Worm (Caenorhabditis elegans) whole organism, L2 larva: ENCODE data around the gene K02D10.1.

Source experiments
- blmp-1 ChIP-seq: sonication (generic microtip); optimal IDR thresholded peaks from 2 replicates; lab custom pipeline; 2017; ENCODE audit warnings: missing genetic modification characterization, mild to moderate bottlenecking, missing compliant biosample characterization, antibody characterized with exemption, moderate library complexity; ENCODE audit not compliant: insufficient read depth
- crh-2 ChIP-seq: sonication (generic microtip); optimal IDR thresholded peaks from 2 replicates; lab custom pipeline; 2017; ENCODE audit warnings: missing biosample characterization, missing genetic modification characterization
- egl-27 ChIP-seq: sonication (generic microtip); optimal IDR thresholded peaks from 3 replicates; lab custom pipeline; 2017; ENCODE audit warnings: missing biosample characterization, missing genetic modification reagents, missing genetic modification characterization
- nhr-11 ChIP-seq: fragments of 150-350 bp; optimal IDR thresholded peaks from 2 replicates; lab custom pipeline; 2014; ENCODE audit warnings: missing biosample characterization, missing genetic modification characterization
- nhr-12 ChIP-seq: fragments of 150-350 bp; optimal IDR thresholded peaks from 2 replicates; lab custom pipeline; 2014; ENCODE audit warnings: missing biosample characterization, missing genetic modification characterization
- nhr-6 ChIP-seq: fragments of 150-350 bp; optimal IDR thresholded peaks from 2 replicates; lab custom pipeline; 2014; ENCODE audit warnings: missing biosample characterization, missing genetic modification characterization
- sem-4 ChIP-seq: fragments of 150-350 bp; optimal IDR thresholded peaks from 2 replicates; lab custom pipeline; 2014; ENCODE audit warnings: missing biosample characterization, missing genetic modification reagents, missing genetic modification characterization
- zag-1 ChIP-seq: fragments of 150-350 bp; optimal IDR thresholded peaks from 2 replicates; lab custom pipeline; 2014; ENCODE audit warnings: missing biosample characterization, missing genetic modification characterization

- TF ChIP-seq zag-1 (tag; lab: Kevin White, UChicago) (no peak), nhr-12 (tag; lab: Kevin White, UChicago) (no peak), nhr-6 (tag; lab: Kevin White, UChicago) (no peak), egl-27 (tag; lab: Kevin White, UChicago) (no peak), nhr-11 (tag; lab: Kevin White, UChicago) (no peak), crh-2 (tag; lab: Kevin White, UChicago) (peak; percentile 30), sem-4 (no peak), blmp-1 (tag; lab: Kevin White, UChicago) (no peak)
Measured at ce11 chrIII:8809245-8809971, 40.1 kb downstream of the K02D10.1 start, which contains the start of gene prx-19.
